Worm (Caenorhabditis elegans): Measurements from ENCODE around the gene nac-1.

DNA sequence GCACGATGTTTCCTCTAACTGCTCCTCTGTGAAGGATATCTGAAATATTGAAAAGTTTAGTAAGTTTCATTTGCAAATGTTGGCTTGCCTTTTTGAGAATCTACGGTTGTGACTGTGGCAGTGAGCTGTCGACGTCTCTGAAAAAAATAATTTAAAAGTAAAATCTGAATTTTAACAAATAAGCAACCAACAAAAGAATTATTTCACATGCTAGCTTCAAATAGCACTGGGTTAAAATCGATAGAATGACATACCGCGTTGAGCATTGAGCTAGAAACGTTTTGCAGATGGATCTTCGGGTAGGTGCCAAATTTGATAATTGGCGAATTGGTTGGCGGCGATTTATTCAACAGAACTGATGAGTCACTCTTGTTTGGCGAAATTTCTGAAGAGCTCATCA is 23.2 kb upstream of the nac-1 start, which contains the start of gene F31F6.2:
- no peak for TF ChIP-seq crh-2 (tag; optimal IDR thresholded peaks at IDR 0.05)
- TF ChIP-seq skn-1 (tag; optimal IDR thresholded peaks at IDR 0.05), result no peak

All from whole organism, L2 larva.